5 fruit fly cellular contexts compared by ENCODE assay signal in the genomic region with DNA sequence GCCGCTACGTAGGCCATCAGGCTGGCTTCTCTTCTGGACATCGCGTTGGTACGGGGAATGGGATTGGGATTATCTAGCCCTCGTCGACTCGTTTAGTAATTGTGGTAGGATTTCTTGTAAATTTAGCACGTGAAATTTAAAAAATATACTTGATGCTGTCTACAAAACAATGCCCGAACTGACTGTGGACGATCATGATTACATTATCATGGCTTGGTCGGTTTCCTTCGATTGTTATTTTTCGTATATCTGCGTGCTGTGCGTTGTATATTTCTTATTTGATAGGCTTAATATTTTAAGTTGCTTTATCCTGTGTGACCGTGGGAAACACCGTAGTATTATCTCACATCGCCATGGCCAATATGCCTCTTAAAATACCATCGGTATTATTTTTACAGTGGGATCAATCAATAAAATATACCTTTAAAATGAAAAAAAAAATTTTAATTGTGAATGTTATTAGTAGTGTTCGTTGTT.
TF ChIP-seq lines count a peak whose summit lies in the region.

A gene (minus strand): TSS at position 336 of the 477 bp plus-strand sequence.

- TF ChIP-seq CTCF in whole organism, embryonic (GFP tag; optimal IDR thresholded peaks at IDR 0.05; lab: Kevin White, UChicago) = no peak

TF ChIP-seq in whole organism, adult, 20 proteins besides CTCF, POLR2A, EP300 and RAD21 (continues in another document):
- TF ChIP-seq pad (GFP tag; optimal IDR thresholded peaks at IDR 0.05; lab: Kevin White, UChicago) (no peak), CG12768 (GFP tag; optimal IDR thresholded peaks at IDR 0.05; lab: Kevin White, UChicago) (no peak), CG11617 (GFP tag; optimal IDR thresholded peaks at IDR 0.05; lab: Kevin White, UChicago) (peak; percentile 55), CG5204 (GFP tag; optimal IDR thresholded peaks at IDR 0.05; lab: Kevin White, UChicago) (no peak), tj (GFP tag; optimal IDR thresholded peaks at IDR 0.05; lab: Kevin White, UChicago) (no peak), CG33017 (tag; optimal IDR thresholded peaks at IDR 0.05; lab: Kevin White, UChicago) (no peak), toe (GFP tag; optimal IDR thresholded peaks at IDR 0.05; lab: Kevin White, UChicago) (no peak), cic (GFP tag; optimal IDR thresholded peaks at IDR 0.05; lab: Kevin White, UChicago) (no peak), Crg-1 (GFP tag; optimal IDR thresholded peaks at IDR 0.05; lab: Kevin White, UChicago) (no peak), CG7101 (tag; optimal IDR thresholded peaks at IDR 0.05; lab: Kevin White, UChicago) (no peak), Hr96 (GFP tag; optimal IDR thresholded peaks at IDR 0.05; lab: Kevin White, UChicago) (no peak), Clk (GFP tag; optimal IDR thresholded peaks at IDR 0.05; lab: Kevin White, UChicago) (peak; percentile 0), ovo (GFP tag; optimal IDR thresholded peaks at IDR 0.05; lab: Kevin White, UChicago) (peak; percentile 33), kay (GFP tag; lab: Kevin White, UChicago; ENCODE audit: borderline replicate concordance) (no peak), cnc (optimal IDR thresholded peaks at IDR 0.05; lab: Kevin White, UChicago) (no peak), Mnt (GFP tag; optimal IDR thresholded peaks at IDR 0.05; lab: Kevin White, UChicago) (no peak), CG1620 (GFP tag; optimal IDR thresholded peaks at IDR 0.05; lab: Kevin White, UChicago) (no peak), CG7045 (GFP tag; optimal IDR thresholded peaks at IDR 0.05; lab: Kevin White, UChicago) (peak; percentile 35)

TF ChIP-seq in whole organism, embryonic, 481 proteins besides CTCF, POLR2A, EP300 and RAD21 (continues in another document):
- TF ChIP-seq CG12744 (GFP tag; optimal IDR thresholded peaks at IDR 0.05; lab: Kevin White, UChicago) (no peak), shn (GFP tag; optimal IDR thresholded peaks at IDR 0.05; lab: Kevin White, UChicago) (no peak), Awh (GFP tag; IDR thresholded peaks at IDR 0.05; lab: Robert Waterston, UW) (0 out of 2 replicates have a peak, but pooled peaks have one; percentile 9), CG13424 (tag; optimal IDR thresholded peaks at IDR 0.05; lab: Kevin White, UChicago) (no peak), pfk (GFP tag; optimal IDR thresholded peaks at IDR 0.05; lab: Kevin White, UChicago) (no peak), Doc3 (GFP tag; IDR thresholded peaks at IDR 0.05; lab: Robert Waterston, UW; ENCODE audit: partially characterized antibody) (no peak), zen (tag; optimal IDR thresholded peaks at IDR 0.05; lab: Kevin White, UChicago) (no peak), nmo (GFP tag; optimal IDR thresholded peaks at IDR 0.05; lab: Kevin White, UChicago) (no peak), CG16779 (GFP tag; IDR thresholded peaks at IDR 0.05; lab: Robert Waterston, UW) (no peak), Tbp (GFP tag; optimal IDR thresholded peaks at IDR 0.05; lab: Kevin White, UChicago) (no peak), repo (GFP tag; optimal IDR thresholded peaks at IDR 0.05; lab: Kevin White, UChicago) (no peak), peb (GFP tag; IDR thresholded peaks at IDR 0.05; lab: Robert Waterston, UW) (no peak), Hr78 (GFP tag; optimal IDR thresholded peaks at IDR 0.05; lab: Kevin White, UChicago) (no peak), CG10979 (tag; optimal IDR thresholded peaks at IDR 0.05; lab: Kevin White, UChicago) (no peak), CG4617 (GFP tag; optimal IDR thresholded peaks at IDR 0.05; lab: Kevin White, UChicago; ENCODE audit: borderline replicate concordance) (peak; percentile 71), bbx (GFP tag; IDR thresholded peaks at IDR 0.05; lab: Robert Waterston, UW; ENCODE audit: partially characterized antibody) (no peak), bowl (GFP tag; IDR thresholded peaks at IDR 0.05; lab: Robert Waterston, UW) (no peak)

TF ChIP-seq in whole organism, prepupa, 60 proteins besides CTCF, POLR2A, EP300 and RAD21:
- no peak for TF ChIP-seq lz (GFP tag; optimal IDR thresholded peaks at IDR 0.05; lab: Kevin White, UChicago)
- TF ChIP-seq CG8119 (GFP tag; IDR thresholded peaks at IDR 0.05; lab: Robert Waterston, UW) = 0 out of 3 replicates have a peak, but pooled peaks have one; percentile 15
- no peak for TF ChIP-seq CG11902 (GFP tag; optimal IDR thresholded peaks at IDR 0.05; lab: Kevin White, UChicago)
- TF ChIP-seq Blimp-1 (GFP tag; optimal IDR thresholded peaks at IDR 0.05; lab: Kevin White, UChicago) = no peak
- TF ChIP-seq CG1621 (tag; optimal IDR thresholded peaks at IDR 0.05; lab: Kevin White, UChicago) = peak; percentile 99

TF ChIP-seq in whole organism, pupa, 21 proteins besides CTCF, POLR2A, EP300 and RAD21:
- TF ChIP-seq CG12605 (GFP tag; IDR thresholded peaks at IDR 0.05; lab: Robert Waterston, UW) = peak; percentile 7; the same call in 1 of the 2 replicates
- no peak for TF ChIP-seq Pif1A (GFP tag; optimal IDR thresholded peaks at IDR 0.05; lab: Kevin White, UChicago)

TF ChIP-seq in whole organism, wandering third instar larva, 38 proteins besides CTCF, POLR2A, EP300 and RAD21:
- TF ChIP-seq Rel (GFP tag; optimal IDR thresholded peaks at IDR 0.05; lab: Kevin White, UChicago) = no peak
- TF ChIP-seq Rel (tag; optimal IDR thresholded peaks at IDR 0.05; lab: Kevin White, UChicago) = peak; percentile 76
- TF ChIP-seq HLH106 (tag; optimal IDR thresholded peaks at IDR 0.05; lab: Kevin White, UChicago) = no peak
